Worm (Caenorhabditis elegans) whole organism, mixed stage, embryonic: ENCODE results near the gene B0244.9.

ENCODE experiments used
- ceh-43 ChIP-seq: fragments of 200-800 bp; sonication (Bioruptor generic); optimal IDR thresholded peaks from 2 replicates; lab custom pipeline; 2018; ENCODE audit warnings: mild to moderate bottlenecking, missing genetic modification characterization, moderate library complexity, missing compliant biosample characterization
- elt-1 ChIP-seq: sonication (generic microtip); optimal IDR thresholded peaks from 2 replicates; lab custom pipeline; 2017; ENCODE audit warnings: missing genetic modification characterization, mild to moderate bottlenecking, missing compliant biosample characterization, antibody characterized with exemption, moderate library complexity, borderline replicate concordance; ENCODE audit not compliant: insufficient read depth
- elt-3 ChIP-seq: fragments of 150-350 bp; optimal IDR thresholded peaks from 2 replicates; lab custom pipeline; 2014; ENCODE audit warnings: missing biosample characterization, missing genetic modification characterization
- nhr-2 ChIP-seq: fragments of 150-350 bp; optimal IDR thresholded peaks from 2 replicates; lab custom pipeline; 2014; ENCODE audit warnings: missing biosample characterization, missing genetic modification characterization
- nhr-237 ChIP-seq: fragments of 150-350 bp; optimal IDR thresholded peaks from 2 replicates; lab custom pipeline; 2014; ENCODE audit warnings: missing biosample characterization, missing genetic modification characterization
- nhr-28 ChIP-seq: fragments of 150-350 bp; optimal IDR thresholded peaks from 2 replicates; lab custom pipeline; 2014; ENCODE audit warnings: missing biosample characterization, missing genetic modification characterization
- pha-4 ChIP-seq: fragments of 150-350 bp; optimal IDR thresholded peaks from 2 replicates; lab custom pipeline; 2018; ENCODE audit warnings: missing biosample characterization, missing genetic modification reagents, missing genetic modification characterization
- unc-39 ChIP-seq: fragments of 150-350 bp; optimal IDR thresholded peaks from 2 replicates; lab custom pipeline; 2014; ENCODE audit warnings: missing biosample characterization, missing genetic modification characterization
- unc-62 ChIP-seq: fragments of 150-350 bp; optimal IDR thresholded peaks from 2 replicates; lab custom pipeline; 2014; ENCODE audit warnings: missing biosample characterization, missing genetic modification reagents, missing genetic modification characterization
- ztf-11 ChIP-seq: fragments of 150-350 bp; optimal IDR thresholded peaks from 2 replicates; lab custom pipeline; 2014; ENCODE audit warnings: missing biosample characterization, missing genetic modification characterization

DNA sequence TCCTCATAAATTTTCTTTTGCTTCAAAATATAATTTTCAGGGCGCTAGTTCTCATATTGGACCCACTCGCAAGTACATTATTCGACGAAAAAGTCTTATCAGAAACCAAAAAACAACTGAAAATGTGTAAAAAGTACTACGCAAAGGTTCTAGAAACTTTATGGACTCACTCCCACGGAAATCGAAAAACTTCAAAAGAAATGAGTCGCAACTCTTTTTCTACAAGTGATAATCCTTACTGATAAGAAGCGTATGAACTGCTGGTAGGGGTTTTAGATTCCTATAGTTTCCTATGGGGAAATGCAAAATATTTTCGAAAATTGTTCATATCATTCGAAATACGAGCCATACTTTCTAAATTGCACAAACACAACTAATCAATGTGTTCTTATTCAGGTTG, 13.7 kb upstream of the B0244.9 start, which contains the start of gene B0244.5:
- TF ChIP-seq nhr-237 (tag; lab: Kevin White, UChicago) (no peak), ceh-43 (GFP tag; lab: Kevin White, UChicago) (no peak), unc-39 (tag; lab: Kevin White, UChicago) (no peak), nhr-2 (no peak), elt-3 (tag; lab: Kevin White, UChicago) (no peak), nhr-28 (no peak), unc-62 (GFP tag; lab: Kevin White, UChicago) (no peak), elt-1 (tag; lab: Kevin White, UChicago) (no peak), pha-4 (no peak), ztf-11 (tag; lab: Kevin White, UChicago) (no peak)
